Worm (Caenorhabditis elegans) whole organism, L4/young adult: ENCODE data around the gene Y51A2A.4.

Experiments
- W03F9.2 ChIP-seq: fragments of 150-350 bp; optimal IDR thresholded peaks from 2 replicates; lab custom pipeline; 2014; ENCODE audit warnings: missing biosample characterization, missing genetic modification characterization
- dao-5 ChIP-seq: sonication (generic microtip); optimal IDR thresholded peaks from 2 replicates; lab custom pipeline; 2016; ENCODE audit warnings: missing genotype, missing genetic modification characterization, moderate library complexity, missing compliant biosample characterization
- him-1 ChIP-seq: sonication (generic microtip); optimal IDR thresholded peaks from 2 replicates; lab custom pipeline; 2016; ENCODE audit warnings: missing genotype, missing genetic modification reagents, missing genetic modification characterization, missing compliant biosample characterization

- TF ChIP-seq him-1 (tag; lab: Kevin White, UChicago) (no peak), W03F9.2 (tag; lab: Kevin White, UChicago) (no peak), dao-5 (tag; lab: Kevin White, UChicago) (no peak)
These were observed 7.8 kb downstream of the Y51A2A.4 start, which contains the start of gene Y51A2A.5 for ce11 chrV:18298506-18298905.
